Worm (Caenorhabditis elegans) whole organism, late embryonic: ENCODE data around the gene srv-2.

Experiments
- C38D4.7 ChIP-seq: fragments of 200-800 bp; sonication (Bioruptor generic); optimal IDR thresholded peaks from 2 replicates; lab custom pipeline; 2018; ENCODE audit warnings: mild to moderate bottlenecking, missing genetic modification characterization, moderate library complexity, missing compliant biosample characterization
- F13H6.1 ChIP-seq: sonication (generic microtip); optimal IDR thresholded peaks from 2 replicates; lab custom pipeline; 2016; ENCODE audit warnings: missing genetic modification characterization, missing compliant biosample characterization
- K09A11.1 ChIP-seq: sonication (generic microtip); optimal IDR thresholded peaks from 2 replicates; lab custom pipeline; 2017; ENCODE audit warnings: antibody characterized with exemption, mild to moderate bottlenecking, missing genetic modification characterization, missing compliant biosample characterization; ENCODE audit not compliant: insufficient read depth
- Y22D7AL.16 ChIP-seq: sonication (generic microtip); optimal IDR thresholded peaks from 2 replicates; lab custom pipeline; 2016; ENCODE audit warnings: missing genetic modification characterization, missing compliant biosample characterization
- ceh-18 ChIP-seq: sonication (generic microtip); optimal IDR thresholded peaks from 2 replicates; lab custom pipeline; 2016; ENCODE audit warnings: missing genetic modification characterization, missing compliant biosample characterization
- ceh-31 ChIP-seq: sonication (generic microtip); optimal IDR thresholded peaks from 2 replicates; lab custom pipeline; 2016; ENCODE audit warnings: missing genetic modification characterization, missing compliant biosample characterization
- ceh-48 ChIP-seq: sonication (generic microtip); optimal IDR thresholded peaks from 2 replicates; lab custom pipeline; 2016; ENCODE audit warnings: missing genetic modification characterization, inconsistent platforms, missing compliant biosample characterization
- dve-1 ChIP-seq: sonication (generic microtip); optimal IDR thresholded peaks from 2 replicates; lab custom pipeline; 2017; ENCODE audit warnings: antibody characterized with exemption, mild to moderate bottlenecking, missing genetic modification characterization, missing compliant biosample characterization
- eyg-1 ChIP-seq: sonication (generic microtip); optimal IDR thresholded peaks from 2 replicates; lab custom pipeline; 2016; ENCODE audit warnings: missing genotype, missing genetic modification characterization, missing compliant biosample characterization
- fkh-10 ChIP-seq: fragments of 150-350 bp; optimal IDR thresholded peaks from 2 replicates; lab custom pipeline; 2014; ENCODE audit warnings: missing biosample characterization, missing genetic modification reagents, missing genetic modification characterization
- hlh-13 ChIP-seq: fragments of 200-800 bp; sonication (Bioruptor generic); optimal IDR thresholded peaks from 2 replicates; lab custom pipeline; 2018; ENCODE audit warnings: mild to moderate bottlenecking, missing genetic modification characterization, missing compliant biosample characterization
- hlh-30 ChIP-seq: sonication (generic microtip); optimal IDR thresholded peaks from 2 replicates; lab custom pipeline; 2017; ENCODE audit warnings: antibody characterized with exemption, missing genetic modification characterization, missing compliant biosample characterization; ENCODE audit not compliant: insufficient read depth
- lin-11 ChIP-seq: fragments of 200-800 bp; sonication (Bioruptor generic); optimal IDR thresholded peaks from 2 replicates; lab custom pipeline; 2018; ENCODE audit warnings: mild to moderate bottlenecking, missing genetic modification characterization, missing compliant biosample characterization
- madf-2 ChIP-seq: sonication (generic microtip); optimal IDR thresholded peaks from 2 replicates; lab custom pipeline; 2017; ENCODE audit warnings: missing genetic modification characterization, missing compliant biosample characterization
- nfya-1 ChIP-seq: sonication (generic microtip); optimal IDR thresholded peaks from 2 replicates; lab custom pipeline; 2017; ENCODE audit warnings: missing genetic modification characterization, mild to moderate bottlenecking, missing compliant biosample characterization, antibody characterized with exemption, moderate library complexity
- npax-4 ChIP-seq: sonication (generic microtip); optimal IDR thresholded peaks from 2 replicates; lab custom pipeline; 2016; ENCODE audit warnings: missing genetic modification characterization, missing compliant biosample characterization
- odd-2 ChIP-seq: sonication (generic microtip); optimal IDR thresholded peaks from 2 replicates; lab custom pipeline; 2017; ENCODE audit warnings: antibody characterized with exemption, mild to moderate bottlenecking, missing genetic modification characterization, missing compliant biosample characterization
- pag-3 ChIP-seq: sonication (generic microtip); optimal IDR thresholded peaks from 2 replicates; lab custom pipeline; 2016; ENCODE audit warnings: missing compliant biosample characterization, missing genetic modification characterization, borderline replicate concordance
- pax-1 ChIP-seq: fragments of 150-350 bp; optimal IDR thresholded peaks from 2 replicates; lab custom pipeline; 2014; ENCODE audit warnings: missing biosample characterization, missing genetic modification characterization
- pqm-1 ChIP-seq: sonication (generic microtip); optimal IDR thresholded peaks from 2 replicates; lab custom pipeline; 2016; ENCODE audit warnings: missing genetic modification characterization, missing compliant biosample characterization
- pros-1 ChIP-seq: fragments of 150-350 bp; optimal IDR thresholded peaks from 2 replicates; lab custom pipeline; 2014; ENCODE audit warnings: missing biosample characterization, missing genetic modification reagents, missing genetic modification characterization
- ref-2 ChIP-seq: sonication (generic microtip); optimal IDR thresholded peaks from 2 replicates; lab custom pipeline; 2016; ENCODE audit warnings: missing genetic modification characterization, missing compliant biosample characterization
- sdc-2 ChIP-seq: sonication (generic microtip); optimal IDR thresholded peaks from 2 replicates; lab custom pipeline; 2016; ENCODE audit warnings: missing genotype, missing genetic modification characterization, missing compliant biosample characterization
- sox-2 ChIP-seq: fragments of 200-800 bp; sonication (Bioruptor generic); IDR thresholded peaks from 2 replicates; pipeline ENCODE4 v1.3.6; 2022; ENCODE audit warnings: missing genetic modification reagents, missing genetic modification characterization, missing compliant biosample characterization
- tbx-2 ChIP-seq: sonication (generic microtip); optimal IDR thresholded peaks from 2 replicates; lab custom pipeline; 2016; ENCODE audit warnings: missing genetic modification characterization, missing compliant biosample characterization
- unc-55 ChIP-seq: sonication (generic microtip); optimal IDR thresholded peaks from 2 replicates; lab custom pipeline; 2017; ENCODE audit warnings: missing biosample characterization, missing genetic modification reagents, missing genetic modification characterization
- zip-5 ChIP-seq: sonication (generic microtip); optimal IDR thresholded peaks from 2 replicates; lab custom pipeline; 2016; ENCODE audit warnings: missing genetic modification characterization, missing compliant biosample characterization

Gene srv-2

ce11 chrII:10554972-10555371 lies 47.1 kb downstream of the srv-2 start, which contains the start of gene mnk-1:
Gene mnk-1, minus strand, starts transcription at chrII:10555044.
- TF ChIP-seq pros-1 (no peak), madf-2 (tag; lab: Kevin White, UChicago) (no peak), lin-11 (tag; lab: Kevin White, UChicago) (no peak), K09A11.1 (no peak), pqm-1 (tag; lab: Kevin White, UChicago) (no peak)
- TF ChIP-seq, all 69 proteins: peak for 0

ce11 chrII:10554046-10554399 lies 48.1 kb downstream of the srv-2 start:
- TF ChIP-seq pqm-1 (tag; lab: Kevin White, UChicago), result no peak
- peak; percentile 64 for TF ChIP-seq hlh-30
- TF ChIP-seq unc-55 (GFP tag; lab: Kevin White, UChicago), result peak; percentile 10
- TF ChIP-seq, all 69 proteins: peak for 2

DNA sequence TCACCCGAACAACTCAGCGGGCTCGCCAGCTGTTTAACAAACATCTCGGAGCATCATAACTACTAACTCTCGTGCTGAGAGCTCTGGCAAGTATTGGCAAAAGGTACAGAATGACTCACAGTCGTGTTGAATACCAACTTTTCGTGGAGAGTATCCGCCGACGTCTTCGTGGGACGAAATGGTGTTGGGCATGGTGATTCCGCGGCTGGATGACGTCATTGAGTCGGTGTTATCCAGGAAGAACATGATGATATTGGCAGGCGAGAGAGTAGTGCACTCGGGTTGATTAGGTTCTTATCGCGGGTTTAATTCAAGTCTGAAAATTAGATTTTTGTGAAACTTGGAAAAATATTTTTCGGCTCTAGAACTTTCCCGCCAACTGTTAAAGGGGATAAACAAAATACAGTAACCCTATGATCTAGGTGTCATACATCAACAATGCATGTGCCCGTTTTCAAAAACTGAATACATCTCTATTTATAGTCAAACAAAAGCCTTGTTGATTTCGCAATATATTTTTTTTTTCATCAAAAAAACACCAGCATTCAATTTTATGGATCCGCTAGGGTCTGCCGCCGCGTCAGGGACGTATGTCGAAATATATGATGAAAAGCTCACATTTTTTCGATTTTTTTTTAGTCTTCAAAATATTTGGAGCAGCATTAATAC lies 48.6 kb downstream of the srv-2 start:
- no peak for TF ChIP-seq pros-1
- no peak for TF ChIP-seq ceh-31 (tag; lab: Kevin White, UChicago)
- no peak for TF ChIP-seq C38D4.7
- TF ChIP-seq odd-2 (tag; lab: Kevin White, UChicago), result no peak
- TF ChIP-seq ref-2 (tag; lab: Kevin White, UChicago), result no peak
- no peak for TF ChIP-seq ceh-48 (tag; lab: Kevin White, UChicago)
- TF ChIP-seq, all 69 proteins: peak for 0

- peak; percentile 65 for TF ChIP-seq pros-1
- no peak for TF ChIP-seq npax-4
- TF ChIP-seq hlh-13 (GFP tag; lab: Kevin White, UChicago), result no peak
- TF ChIP-seq hlh-30, result peak; percentile 96
- TF ChIP-seq dve-1, result no peak
- peak; percentile 34 for TF ChIP-seq ceh-18 (tag; lab: Kevin White, UChicago)
- TF ChIP-seq ref-2 (tag; lab: Kevin White, UChicago), result peak; percentile 67
- TF ChIP-seq nfya-1 (tag; lab: Kevin White, UChicago), result peak; percentile 76
- peak; percentile 82 for TF ChIP-seq unc-55 (GFP tag; lab: Kevin White, UChicago)
- TF ChIP-seq ceh-48 (tag; lab: Kevin White, UChicago), result no peak
- no peak for TF ChIP-seq sox-2 (GFP tag; lab: Robert Waterston, UW)
- peak; percentile 2 for TF ChIP-seq F13H6.1
- peak; percentile 64 for TF ChIP-seq tbx-2 (tag; lab: Kevin White, UChicago)
- peak; percentile 95 for TF ChIP-seq pax-1
- TF ChIP-seq ceh-31 (tag; lab: Kevin White, UChicago), result peak; percentile 75
These were observed 49.9 kb downstream of the srv-2 start for ce11 chrII:10551985-10552736.

- TF ChIP-seq pag-3 (no peak), madf-2 (tag; lab: Kevin White, UChicago) (no peak), fkh-10 (GFP tag; lab: Kevin White, UChicago) (no peak), C38D4.7 (no peak), hlh-30 (no peak), Y22D7AL.16 (tag; lab: Kevin White, UChicago) (no peak), pros-1 (no peak), sdc-2 (tag; lab: Kevin White, UChicago) (no peak), zip-5 (tag; lab: Kevin White, UChicago) (no peak), dve-1 (no peak), eyg-1 (tag; lab: Kevin White, UChicago) (no peak)
These were observed 51.0 kb downstream of the srv-2 start for ce11 chrII:10550872-10551647.
